Fruit fly (Drosophila melanogaster) whole organism, embryonic: ENCODE results near the gene CG32379.
A peak's percentile ranks its signal among the peaks of the same experiment; 100 is the strongest.

Experiments used
- Abd-B ChIP-seq: fragments of 200-800 bp; sonication (Bioruptor generic); optimal IDR thresholded peaks from 2 replicates; lab custom pipeline; 2018; ENCODE audit warnings: missing biosample characterization, mild to moderate bottlenecking, missing genetic modification characterization, moderate library complexity
- Adf1 ChIP-seq: fragments of 200-800 bp; sonication (Bioruptor generic); IDR thresholded peaks from 2 replicates; pipeline ENCODE4 v1.3.6; 2022; ENCODE audit warnings: missing biosample characterization, missing genetic modification characterization
- B-H2 ChIP-seq: fragments of 200-800 bp; sonication (Bioruptor generic); optimal IDR thresholded peaks from 2 replicates; lab custom pipeline; 2018; ENCODE audit warnings: missing biosample characterization, mild to moderate bottlenecking, missing genetic modification characterization
- Bgb ChIP-seq: fragments of 200-800 bp; sonication (Bioruptor generic); IDR thresholded peaks from 2 replicates; pipeline ENCODE4 v1.3.6; 2022; ENCODE audit warnings: missing biosample characterization, missing genetic modification characterization; ENCODE audit not compliant: partially characterized antibody
- CG10543 ChIP-seq: fragments of 200-800 bp; sonication (Bioruptor generic); optimal IDR thresholded peaks from 3 replicates; lab custom pipeline; 2017; ENCODE audit warnings: missing biosample characterization, mild to moderate bottlenecking, missing genetic modification characterization, moderate library complexity
- CG10979 ChIP-seq: fragments of 200-800 bp; sonication (Bioruptor generic); optimal IDR thresholded peaks from 2 replicates; lab custom pipeline; 2018; ENCODE audit warnings: missing biosample characterization, mild to moderate bottlenecking, missing genetic modification characterization, moderate library complexity
- CG11093 ChIP-seq: fragments of 200-800 bp; sonication (Bioruptor generic); IDR thresholded peaks from 3 replicates; pipeline ENCODE4 v1.3.6; 2022; ENCODE audit warnings: missing biosample characterization, missing genetic modification characterization
- CG13287 ChIP-seq: fragments of 200-800 bp; sonication (Bioruptor generic); IDR thresholded peaks from 2 replicates; pipeline ENCODE4 v1.3.6; 2022; ENCODE audit warnings: missing biosample characterization, missing genetic modification characterization; ENCODE audit not compliant: partially characterized antibody
- CG13894 ChIP-seq: fragments of 200-800 bp; sonication (Bioruptor generic); optimal IDR thresholded peaks from 3 replicates; lab custom pipeline; 2018; ENCODE audit warnings: missing biosample characterization, mild to moderate bottlenecking, missing genetic modification characterization, moderate library complexity
- CG14710 ChIP-seq: fragments of 200-800 bp; sonication (Bioruptor generic); optimal IDR thresholded peaks from 3 replicates; lab custom pipeline; 2019; ENCODE audit warnings: missing biosample characterization, mild to moderate bottlenecking, missing genetic modification characterization, moderate library complexity
- CG2199 ChIP-seq: fragments of 200-800 bp; sonication (Bioruptor generic); IDR thresholded peaks from 3 replicates; pipeline ENCODE4 v1.3.6; 2022; ENCODE audit warnings: missing biosample characterization, missing genetic modification characterization
- CG8290 ChIP-seq, 3 experiments: fragments of 200-800 bp; sonication (Bioruptor generic); optimal IDR thresholded peaks; 2 replicates each; lab custom pipeline; 2016 to 2019; ENCODE audit warnings: missing biosample characterization in 3 of 3, missing genetic modification characterization in 3 of 3, mild to moderate bottlenecking in 2 of 3, moderate library complexity in 1 of 3
- CrebB ChIP-seq: fragments of 200-800 bp; sonication (Bioruptor generic); optimal IDR thresholded peaks from 3 replicates; lab custom pipeline; 2018; ENCODE audit warnings: missing biosample characterization, mild to moderate bottlenecking, missing genetic modification characterization
- Ets65A ChIP-seq: fragments of 200-800 bp; sonication (Bioruptor generic); peaks from one replicate; lab custom pipeline; 2016; ENCODE audit warnings: missing biosample characterization, missing genetic modification characterization
- GATAe ChIP-seq: fragments of 200-800 bp; sonication (Bioruptor generic); conservative IDR thresholded peaks from 2 replicates; pipeline ENCODE4 v1.3.6; 2022; ENCODE audit warnings: missing biosample characterization, missing genetic modification characterization
- Hsf ChIP-seq: fragments of 200-800 bp; sonication (Bioruptor generic); optimal IDR thresholded peaks from 3 replicates; lab custom pipeline; 2016; ENCODE audit warnings: missing biosample characterization, missing genetic modification characterization
- Med ChIP-seq: fragments of 200-800 bp; sonication (Bioruptor generic); peaks from one replicate; lab custom pipeline; 2016; ENCODE audit warnings: missing biosample characterization, missing genetic modification characterization, mild to moderate bottlenecking, inconsistent platforms, moderate library complexity
- NC2β ChIP-seq: fragments of 200-800 bp; sonication (Bioruptor generic); optimal IDR thresholded peaks from 2 replicates; lab custom pipeline; 2016; ENCODE audit warnings: missing biosample characterization, missing genetic modification characterization
- Nf-YB ChIP-seq: fragments of 200-800 bp; sonication (Bioruptor generic); optimal IDR thresholded peaks from 3 replicates; lab custom pipeline; 2019; ENCODE audit warnings: missing biosample characterization, mild to moderate bottlenecking, missing genetic modification characterization, moderate library complexity
- Nf-YC ChIP-seq: fragments of 200-800 bp; optimal IDR thresholded peaks from 3 replicates; lab custom pipeline; 2019; ENCODE audit warnings: missing biosample characterization, mild to moderate bottlenecking, missing genetic modification characterization, moderate library complexity
- Sox100B ChIP-seq: fragments of 200-800 bp; sonication (Bioruptor generic); optimal IDR thresholded peaks from 3 replicates; lab custom pipeline; 2018; ENCODE audit warnings: missing biosample characterization, mild to moderate bottlenecking, missing genetic modification characterization
- Usf ChIP-seq: fragments of 200-800 bp; sonication (Bioruptor generic); optimal IDR thresholded peaks from 2 replicates; lab custom pipeline; 2017; ENCODE audit warnings: missing genotype, missing biosample characterization, missing genetic modification characterization
- abd-A ChIP-seq: fragments of 200-800 bp; sonication (Bioruptor generic); optimal IDR thresholded peaks from 3 replicates; lab custom pipeline; 2019; ENCODE audit warnings: missing biosample characterization, mild to moderate bottlenecking, missing genetic modification characterization, moderate library complexity
- chinmo ChIP-seq: fragments of 200-800 bp; sonication (Bioruptor generic); IDR thresholded peaks from 4 replicates; pipeline ENCODE4 v1.3.6; 2022; ENCODE audit warnings: missing biosample characterization, missing genetic modification characterization; ENCODE audit not compliant: partially characterized antibody
- croc ChIP-seq: fragments of 200-800 bp; sonication (Bioruptor generic); conservative IDR thresholded peaks from 3 replicates; pipeline ENCODE4 v1.3.6; 2022; ENCODE audit warnings: missing biosample characterization, missing genetic modification characterization
- crol ChIP-seq: fragments of 200-800 bp; sonication (Bioruptor generic); IDR thresholded peaks from 2 replicates; pipeline ENCODE4 v1.3.6; 2022; ENCODE audit warnings: missing biosample characterization, missing genetic modification characterization
- da ChIP-seq: fragments of 200-800 bp; sonication (Bioruptor generic); optimal IDR thresholded peaks from 2 replicates; lab custom pipeline; 2016; ENCODE audit warnings: missing biosample characterization, missing genetic modification characterization
- exex ChIP-seq: fragments of 200-800 bp; sonication (Bioruptor generic); optimal IDR thresholded peaks from 4 replicates; lab custom pipeline; 2018; ENCODE audit warnings: missing biosample characterization, mild to moderate bottlenecking, missing genetic modification characterization, moderate library complexity
- gcm ChIP-seq: fragments of 200-800 bp; sonication (Bioruptor generic); optimal IDR thresholded peaks from 2 replicates; lab custom pipeline; 2019; ENCODE audit warnings: missing biosample characterization, mild to moderate bottlenecking, missing genetic modification characterization, moderate library complexity
- grn ChIP-seq: fragments of 200-800 bp; sonication (Bioruptor generic); optimal IDR thresholded peaks from 3 replicates; lab custom pipeline; 2017; ENCODE audit warnings: missing biosample characterization, missing genetic modification characterization
- gsb ChIP-seq: fragments of 200-800 bp; sonication (Bioruptor generic); IDR thresholded peaks from 2 replicates; pipeline ENCODE4 v1.3.6; 2022; ENCODE audit warnings: missing biosample characterization, missing genetic modification characterization
- kni ChIP-seq: fragments of 200-800 bp; sonication (Bioruptor generic); optimal IDR thresholded peaks from 3 replicates; lab custom pipeline; 2017; ENCODE audit warnings: mild to moderate bottlenecking, missing biosample characterization, missing genetic modification reagents, missing genetic modification characterization
- lab ChIP-seq: fragments of 200-800 bp; sonication (Bioruptor generic); optimal IDR thresholded peaks from 3 replicates; lab custom pipeline; 2017; ENCODE audit warnings: missing biosample characterization, missing genetic modification characterization, mild to moderate bottlenecking, moderate library complexity, missing genetic modification reagents
- mirr ChIP-seq: fragments of 200-800 bp; sonication (Bioruptor generic); optimal IDR thresholded peaks from 3 replicates; lab custom pipeline; 2018; ENCODE audit warnings: missing biosample characterization, mild to moderate bottlenecking, missing genetic modification characterization
- prd ChIP-seq, 3 experiments: fragments of >200 bp in 2 of 3; fragments of 200-800 bp in 1 of 3; sonication (Bioruptor generic) in 1 of 3; optimal IDR thresholded peaks in 2 of 3; IDR thresholded peaks in 1 of 3; 2 replicates in 2 of 3; 3 replicates in 1 of 3; pipeline versions ENCODE4 v1.3.6 to Lab custom; 2017 to 2022; ENCODE audit warnings: missing biosample characterization in 1 of 3, missing genetic modification characterization in 1 of 3
- ro ChIP-seq: fragments of 200-800 bp; sonication (Bioruptor generic); IDR thresholded peaks from 2 replicates; pipeline ENCODE4 v1.3.6; 2022; ENCODE audit warnings: missing biosample characterization, missing genetic modification characterization
- scrt ChIP-seq: fragments of 200-800 bp; sonication (Bioruptor generic); optimal IDR thresholded peaks from 2 replicates; lab custom pipeline; 2018; ENCODE audit warnings: missing biosample characterization, mild to moderate bottlenecking, missing genetic modification characterization, moderate library complexity
- sens ChIP-seq: fragments of 200-800 bp; sonication (Bioruptor generic); peaks from one replicate; lab custom pipeline; 2016; ENCODE audit warnings: missing biosample characterization, missing genetic modification characterization
- seq ChIP-seq: fragments of 200-800 bp; sonication (Bioruptor generic); IDR thresholded peaks from 2 replicates; pipeline ENCODE4 v1.3.6; 2022; ENCODE audit warnings: missing biosample characterization, missing genetic modification characterization
- stwl ChIP-seq: fragments of 200-800 bp; sonication (Bioruptor generic); optimal IDR thresholded peaks from 3 replicates; lab custom pipeline; 2018; ENCODE audit warnings: missing biosample characterization, mild to moderate bottlenecking, missing genetic modification characterization, moderate library complexity
- tx ChIP-seq: fragments of 200-800 bp; sonication (Bioruptor generic); optimal IDR thresholded peaks from 2 replicates; lab custom pipeline; 2016; ENCODE audit warnings: missing biosample characterization, missing genetic modification characterization
- unc-4 ChIP-seq: fragments of 200-800 bp; sonication (Bioruptor generic); IDR thresholded peaks from 2 replicates; pipeline ENCODE4 v1.3.6; 2022; ENCODE audit warnings: missing biosample characterization, missing genetic modification characterization; ENCODE audit not compliant: partially characterized antibody
- vnd ChIP-seq: fragments of 200-800 bp; sonication (Bioruptor generic); IDR thresholded peaks from 3 replicates; pipeline ENCODE4 v1.3.6; 2022; ENCODE audit warnings: missing biosample characterization, missing genetic modification characterization; ENCODE audit not compliant: partially characterized antibody

CG32379 gene

DNA sequence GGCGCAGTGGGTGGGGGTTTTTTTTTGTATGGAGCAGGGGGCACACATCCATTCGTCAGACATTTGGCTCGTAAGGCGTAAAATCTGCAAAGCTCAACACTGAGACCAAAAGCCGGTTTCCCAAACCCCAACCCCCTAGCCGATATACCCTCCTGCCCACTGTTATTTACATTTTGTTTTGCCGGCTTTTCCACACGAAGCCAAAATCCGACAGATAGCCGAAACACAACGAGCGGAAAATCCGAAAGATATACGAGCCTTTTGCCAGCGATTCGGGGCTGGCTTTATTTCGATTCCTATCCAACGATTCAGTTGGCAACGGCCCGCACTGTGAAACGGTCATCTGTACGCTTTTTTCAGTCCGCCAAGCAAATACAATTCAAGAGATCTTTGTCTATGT lies 27.4 kb downstream of the CG32379 start, which contains the start of gene CG42458 (continued):
- TF ChIP-seq B-H2 (GFP tag; lab: Kevin White, UChicago) (peak; percentile 39), Nf-YC (peak; percentile 85), prd (optimal IDR thresholded peaks at IDR 0.05; lab: Kevin White, UChicago) (no peak), prd (GFP tag; IDR thresholded peaks at IDR 0.05; lab: Robert Waterston, UW) (0 out of 3 replicates have a peak, but pooled peaks have one; percentile 20), Adf1 (GFP tag; lab: Robert Waterston, UW) (peak; percentile 38; the same call in 1 of the 2 replicates), unc-4 (no peak), Nf-YB (GFP tag; lab: Kevin White, UChicago) (peak; percentile 54), crol (GFP tag; lab: Robert Waterston, UW) (peak; percentile 77), CG11093 (GFP tag; lab: Robert Waterston, UW) (no peak), Bgb (GFP tag; lab: Robert Waterston, UW) (peak; percentile 16; the same call in 1 of the 2 replicates), CG13894 (tag; lab: Kevin White, UChicago) (peak; percentile 84), scrt (peak; percentile 6), abd-A (tag; lab: Kevin White, UChicago) (peak; percentile 94), CG10543 (peak; percentile 43), seq (peak; percentile 7; the same call in 1 of the 2 replicates), CG8290 (GFP tag; optimal IDR thresholded peaks at IDR 0.05; lab: Kevin White, UChicago) (no peak), CG8290 (tag; optimal IDR thresholded peaks at IDR 0.05; lab: Kevin White, UChicago) (peak in 1 of 2 experiments; percentile 29), tx (GFP tag; lab: Kevin White, UChicago) (no peak)

DNA sequence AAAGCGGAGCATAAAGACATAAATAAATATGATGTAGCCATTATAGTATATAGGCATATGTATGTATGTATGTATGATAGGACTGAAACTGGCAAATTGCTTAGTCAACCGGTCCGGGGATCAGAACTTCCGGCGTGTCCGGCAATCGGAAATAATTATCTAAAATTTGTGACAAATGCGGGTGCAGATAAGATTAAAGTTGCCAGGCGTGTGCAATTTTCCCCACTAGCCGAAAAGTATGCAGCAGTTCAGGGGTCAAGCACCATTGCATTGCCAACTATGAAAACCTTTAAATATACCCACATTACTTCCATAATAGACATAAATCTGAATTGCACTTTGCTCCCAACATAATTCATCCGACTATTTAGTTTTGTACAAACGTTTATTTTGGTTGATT lies 36.1 kb downstream of the CG32379 start:
- TF ChIP-seq lab (GFP tag; lab: Kevin White, UChicago) (peak; percentile 64), vnd (no peak), exex (tag; lab: Kevin White, UChicago) (peak; percentile 74), ro (GFP tag; lab: Robert Waterston, UW) (no peak), kni (GFP tag; lab: Kevin White, UChicago) (no peak), grn (GFP tag; lab: Kevin White, UChicago) (peak; percentile 47), gcm (peak; percentile 19), stwl (tag; lab: Kevin White, UChicago) (peak; percentile 15), Usf (GFP tag; lab: Kevin White, UChicago) (no peak), GATAe (peak; percentile 65), mirr (GFP tag; lab: Kevin White, UChicago) (peak; percentile 11), chinmo (GFP tag; lab: Robert Waterston, UW) (0 out of 4 replicates have a peak, but pooled peaks have one; percentile 57), gsb (GFP tag; lab: Robert Waterston, UW) (no peak), tx (GFP tag; lab: Kevin White, UChicago) (no peak), croc (GFP tag; lab: Robert Waterston, UW) (no peak), CrebB (tag; lab: Kevin White, UChicago) (no peak), CG13287 (0 out of 2 replicates have a peak, but pooled peaks have one; percentile 7), CG2199 (GFP tag; lab: Robert Waterston, UW) (peak; percentile 60; the same call in 2 of the 3 replicates), CG8290 (GFP tag; optimal IDR thresholded peaks at IDR 0.05; lab: Kevin White, UChicago) (no peak), CG8290 (tag; optimal IDR thresholded peaks at IDR 0.05; lab: Kevin White, UChicago) (peak in 1 of 2 experiments; percentile 30), CG10979 (tag; lab: Kevin White, UChicago) (no peak), Abd-B (no peak)

- TF ChIP-seq Sox100B = peak; percentile 13
- TF ChIP-seq Med (GFP tag; lab: Kevin White, UChicago) = peak; percentile 30
- peak; percentile 56 for TF ChIP-seq sens
- no peak for TF ChIP-seq CG14710 (tag; lab: Kevin White, UChicago)
- TF ChIP-seq Hsf = no peak
- TF ChIP-seq da (GFP tag; lab: Kevin White, UChicago) = no peak
- peak; percentile 62; the same call in 2 of the 3 replicates for TF ChIP-seq CG2199 (GFP tag; lab: Robert Waterston, UW)
- TF ChIP-seq NC2β = no peak
- peak; percentile 53 for TF ChIP-seq Ets65A (GFP tag; lab: Kevin White, UChicago)
- no peak for TF ChIP-seq Bgb (GFP tag; lab: Robert Waterston, UW)
- TF ChIP-seq, all 482 proteins: peak for 5
Measured at dm6 chr3L:7432811-7433324, 36.7 kb downstream of the CG32379 start.
